Fruit fly (Drosophila melanogaster) whole organism: ENCODE data around the gene CG4789.

Experiments
- EcR ChIP-seq, 2 experiments: fragments of >200 bp; optimal IDR thresholded peaks; 2 replicates each; lab custom pipeline; 2017; ENCODE audit warnings: missing biosample characterization in 2 of 2, missing genetic modification characterization in 2 of 2, missing genetic modification reagents in 2 of 2
- pan ChIP-seq: fragments of >200 bp; optimal IDR thresholded peaks from 2 replicates; lab custom pipeline; 2017

DNA sequence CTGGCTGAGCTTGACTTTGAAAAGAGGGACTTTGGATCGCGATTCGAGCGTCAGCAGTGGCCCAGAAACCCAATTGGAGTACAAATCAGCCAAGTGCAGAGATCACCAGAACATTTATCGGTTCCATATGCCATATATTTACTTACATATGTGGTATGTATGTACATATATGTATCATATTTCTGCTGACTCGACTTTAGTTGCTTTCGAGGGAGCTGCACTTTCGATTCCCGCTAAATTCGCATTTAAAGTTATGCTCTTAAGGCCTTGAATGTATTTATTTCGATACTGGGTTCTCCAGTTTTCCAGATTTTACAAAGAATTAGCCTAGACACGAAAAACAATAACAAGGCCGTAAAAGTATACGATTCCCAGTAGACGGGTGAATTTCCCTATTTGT lies 31.1 kb downstream of the CG4789 start:
- TF ChIP-seq EcR (GFP tag; optimal IDR thresholded peaks at IDR 0.05; lab: Kevin White, UChicago), result no peak
- TF ChIP-seq pan, result no peak
